Worm (Caenorhabditis elegans): Measurements from ENCODE around the gene acly-1.

- TF ChIP-seq zag-1 (tag; optimal IDR thresholded peaks at IDR 0.05) (no peak), ama-1 (optimal IDR thresholded peaks at IDR 0.05) (no peak)
These were observed 1.4 kb upstream of the acly-1 start for ce11 chrX:1477932-1478331.

Measured in whole organism, L2 larva.